Fruit fly (Drosophila melanogaster): ENCODE measurements around the gene Ada.

DNA sequence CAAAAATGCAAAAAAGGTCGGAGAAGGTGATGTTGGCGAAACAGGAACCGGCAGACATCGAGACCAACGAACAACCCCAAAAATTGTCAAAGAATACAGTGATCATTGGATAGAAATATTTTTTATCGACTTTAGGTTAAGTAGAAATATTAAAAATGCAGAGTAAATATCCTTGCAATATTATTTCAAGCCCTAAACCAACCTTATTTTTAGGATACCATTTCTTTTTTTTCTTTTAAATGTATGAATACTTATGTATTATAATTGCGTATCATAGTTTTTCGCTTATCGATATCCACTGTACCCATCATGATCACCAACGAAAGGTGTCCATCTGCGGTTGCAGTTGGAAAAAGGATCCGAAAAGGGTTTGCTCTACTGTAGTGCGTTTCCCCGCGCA lies 29.7 kb upstream of the Ada start:
- TF ChIP-seq Hr78 (GFP tag; optimal IDR thresholded peaks at IDR 0.05): no peak
- peak; percentile 11 for TF ChIP-seq OdsH (GFP tag; optimal IDR thresholded peaks at IDR 0.05)
- no peak for TF ChIP-seq usp (GFP tag; optimal IDR thresholded peaks at IDR 0.05)
- TF ChIP-seq pan (optimal IDR thresholded peaks at IDR 0.05): no peak
- no peak for TF ChIP-seq Hr83 (GFP tag; optimal IDR thresholded peaks at IDR 0.05; ENCODE audit: poor library complexity, severe bottlenecking)
- TF ChIP-seq dl (GFP tag; optimal IDR thresholded peaks at IDR 0.05; ENCODE audit: insufficient read depth in 1 of 2, partially characterized antibody in 2 of 2): no peak
- no peak for TF ChIP-seq CG9705 (GFP tag; optimal IDR thresholded peaks at IDR 0.05)
- TF ChIP-seq woc (GFP tag; optimal IDR thresholded peaks at IDR 0.05): no peak
- TF ChIP-seq Abd-B (GFP tag; optimal IDR thresholded peaks at IDR 0.05): no peak
- peak; percentile 38 for TF ChIP-seq h (GFP tag; optimal IDR thresholded peaks at IDR 0.05)

Measured in whole organism, wandering third instar larva.